Fruit fly (Drosophila melanogaster) S2 (cell line): ENCODE measurements around the gene Cks85A.

Experiments used
- CG8478 ChIP-seq: fragments of >200 bp; optimal IDR thresholded peaks from 2 replicates; lab custom pipeline; 2018
- CTCF ChIP-seq, 2 experiments: fragments of >200 bp; optimal IDR thresholded peaks; 2 replicates each; lab custom pipeline; 2018

DNA sequence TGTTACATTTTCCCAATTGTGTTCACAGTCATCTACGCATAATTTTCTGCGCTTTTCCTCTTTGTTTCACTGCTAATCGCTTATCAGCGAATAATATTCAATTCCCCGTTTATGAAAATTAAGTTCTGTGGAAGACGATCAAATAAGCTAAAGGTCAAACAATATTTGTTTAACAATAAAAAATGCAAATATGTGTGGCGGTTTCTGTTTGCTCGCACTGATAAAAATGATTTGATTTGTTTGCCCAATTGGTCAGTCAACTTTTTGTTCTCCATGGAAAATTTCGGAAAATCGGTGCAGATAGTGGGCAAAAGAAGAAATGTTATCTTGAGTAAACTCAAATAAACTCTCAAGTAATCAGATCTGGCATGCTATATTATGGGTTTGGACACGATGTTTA lies 13.6 kb downstream of the Cks85A start:
- TF ChIP-seq CG8478 (lab: Kevin White, UChicago) (no peak), CTCF (optimal IDR thresholded peaks at IDR 0.05; lab: Kevin White, UChicago) (no peak)
